Fruit fly (Drosophila melanogaster) whole organism, embryonic: ENCODE data around the gene nAChRbeta1.

Experiments
- Ada2b ChIP-seq: fragments of 200-800 bp; sonication (Bioruptor generic); IDR thresholded peaks from 2 replicates; pipeline ENCODE4 v1.3.6; 2022; ENCODE audit warnings: missing biosample characterization, missing genetic modification characterization
- Bdp1 ChIP-seq: fragments of 200-800 bp; sonication (Bioruptor generic); optimal IDR thresholded peaks from 3 replicates; lab custom pipeline; 2016; ENCODE audit warnings: missing biosample characterization, missing genetic modification characterization
- Bgb ChIP-seq: fragments of 200-800 bp; sonication (Bioruptor generic); IDR thresholded peaks from 2 replicates; pipeline ENCODE4 v1.3.6; 2022; ENCODE audit warnings: missing biosample characterization, missing genetic modification characterization; ENCODE audit not compliant: partially characterized antibody
- CG10267 ChIP-seq: fragments of 200-800 bp; sonication (Bioruptor generic); optimal IDR thresholded peaks from 2 replicates; lab custom pipeline; 2018; ENCODE audit warnings: missing biosample characterization, mild to moderate bottlenecking, missing genetic modification characterization, moderate library complexity
- CG11456 ChIP-seq: fragments of 200-800 bp; sonication (Bioruptor generic); IDR thresholded peaks from 3 replicates; pipeline ENCODE4 v1.3.6; 2022; ENCODE audit warnings: missing biosample characterization, missing genetic modification characterization
- CG12744 ChIP-seq: fragments of 200-800 bp; sonication (Bioruptor generic); optimal IDR thresholded peaks from 2 replicates; lab custom pipeline; 2016; ENCODE audit warnings: missing biosample characterization, missing genetic modification characterization
- CG13123 ChIP-seq: fragments of 200-800 bp; sonication (Bioruptor generic); optimal IDR thresholded peaks from 2 replicates; lab custom pipeline; 2016; ENCODE audit warnings: missing biosample characterization, missing genetic modification characterization
- CG14441 ChIP-seq: fragments of 200-800 bp; sonication (Bioruptor generic); IDR thresholded peaks from 2 replicates; pipeline ENCODE4 v1.3.6; 2022; ENCODE audit warnings: missing biosample characterization, missing genetic modification characterization
- CG15269 ChIP-seq: fragments of 200-800 bp; sonication (Bioruptor generic); optimal IDR thresholded peaks from 2 replicates; lab custom pipeline; 2018; ENCODE audit warnings: missing biosample characterization, mild to moderate bottlenecking, missing genetic modification characterization, moderate library complexity
- CG1529 ChIP-seq: fragments of 200-800 bp; sonication (Bioruptor generic); optimal IDR thresholded peaks from 3 replicates; lab custom pipeline; 2018; ENCODE audit warnings: missing biosample characterization, missing genetic modification characterization
- CG16815 ChIP-seq: fragments of 200-800 bp; sonication (Bioruptor generic); optimal IDR thresholded peaks from 3 replicates; lab custom pipeline; 2017; ENCODE audit warnings: missing biosample characterization, mild to moderate bottlenecking, missing genetic modification characterization
- CG17802 ChIP-seq: fragments of 200-800 bp; sonication (Bioruptor generic); optimal IDR thresholded peaks from 2 replicates; lab custom pipeline; 2018; ENCODE audit warnings: missing biosample characterization, mild to moderate bottlenecking, missing genetic modification characterization, moderate library complexity
- CG1792 ChIP-seq: fragments of 200-800 bp; sonication (Bioruptor generic); optimal IDR thresholded peaks from 2 replicates; lab custom pipeline; 2016; ENCODE audit warnings: missing biosample characterization, missing genetic modification characterization
- CG1832 ChIP-seq: fragments of 200-800 bp; sonication (Bioruptor generic); optimal IDR thresholded peaks from 2 replicates; lab custom pipeline; 2017; ENCODE audit warnings: missing biosample characterization, mild to moderate bottlenecking, missing genetic modification characterization, inconsistent platforms
- CG2129 ChIP-seq: fragments of 200-800 bp; sonication (Bioruptor generic); IDR thresholded peaks from 2 replicates; pipeline ENCODE4 v1.3.6; 2022; ENCODE audit warnings: missing biosample characterization, missing genetic modification characterization; ENCODE audit not compliant: partially characterized antibody
- CG33213 ChIP-seq: fragments of 200-800 bp; sonication (Bioruptor generic); optimal IDR thresholded peaks from 3 replicates; lab custom pipeline; 2016; ENCODE audit warnings: missing biosample characterization, missing genetic modification characterization
- CG34224 ChIP-seq: fragments of 200-800 bp; sonication (Bioruptor generic); IDR thresholded peaks from 3 replicates; pipeline ENCODE4 v1.3.6; 2022; ENCODE audit warnings: missing biosample characterization, missing genetic modification characterization; ENCODE audit not compliant: partially characterized antibody
- CG4854 ChIP-seq: fragments of 200-800 bp; sonication (Bioruptor generic); optimal IDR thresholded peaks from 2 replicates; lab custom pipeline; 2016; ENCODE audit warnings: missing biosample characterization, missing genetic modification characterization, inconsistent platforms
- CG6272 ChIP-seq: fragments of 200-800 bp; sonication (Bioruptor generic); IDR thresholded peaks from 2 replicates; pipeline ENCODE4 v1.3.6; 2022; ENCODE audit warnings: missing biosample characterization, missing genetic modification characterization
- CG6765 ChIP-seq: fragments of 200-800 bp; sonication (Bioruptor generic); optimal IDR thresholded peaks from 3 replicates; lab custom pipeline; 2017; ENCODE audit warnings: missing biosample characterization, mild to moderate bottlenecking, missing genetic modification characterization
- CG7987 ChIP-seq: fragments of 200-800 bp; sonication (Bioruptor generic); optimal IDR thresholded peaks from 2 replicates; lab custom pipeline; 2018; ENCODE audit warnings: missing biosample characterization, mild to moderate bottlenecking, missing genetic modification characterization, moderate library complexity
- CG8478 ChIP-seq: fragments of >200 bp; optimal IDR thresholded peaks from 2 replicates; lab custom pipeline; 2018
- CG8765 ChIP-seq: fragments of 200-800 bp; sonication (Bioruptor generic); IDR thresholded peaks from 2 replicates; pipeline ENCODE4 v1.3.6; 2022; ENCODE audit warnings: missing biosample characterization, missing genetic modification characterization
- Dbx ChIP-seq: fragments of 200-800 bp; sonication (Bioruptor generic); IDR thresholded peaks from 3 replicates; pipeline ENCODE4 v1.3.6; 2022; ENCODE audit warnings: missing biosample characterization, missing genetic modification characterization
- Ets65A ChIP-seq: fragments of 200-800 bp; sonication (Bioruptor generic); peaks from one replicate; lab custom pipeline; 2016; ENCODE audit warnings: missing biosample characterization, missing genetic modification characterization
- H15 ChIP-seq: fragments of 200-800 bp; sonication (Bioruptor generic); IDR thresholded peaks from 3 replicates; pipeline ENCODE4 v1.3.6; 2022; ENCODE audit warnings: missing biosample characterization, missing genetic modification characterization
- MBD-R2 ChIP-seq: fragments of 200-800 bp; sonication (Bioruptor generic); IDR thresholded peaks from 2 replicates; pipeline ENCODE4 v1.3.6; 2022; ENCODE audit warnings: missing biosample characterization, missing genetic modification characterization
- Myb ChIP-seq: fragments of 200-800 bp; sonication (Bioruptor generic); optimal IDR thresholded peaks from 2 replicates; lab custom pipeline; 2016; ENCODE audit warnings: missing biosample characterization, missing genetic modification characterization
- NfI ChIP-seq: fragments of 200-800 bp; sonication (Bioruptor generic); optimal IDR thresholded peaks from 3 replicates; lab custom pipeline; 2018; ENCODE audit warnings: missing biosample characterization, mild to moderate bottlenecking, missing genetic modification characterization, moderate library complexity
- Oaz ChIP-seq: fragments of 200-800 bp; sonication (Bioruptor generic); IDR thresholded peaks from 2 replicates; pipeline ENCODE4 v1.3.6; 2022; ENCODE audit warnings: missing biosample characterization, missing genetic modification characterization
- Opbp ChIP-seq: fragments of 200-800 bp; sonication (Bioruptor generic); IDR thresholded peaks from 3 replicates; pipeline ENCODE4 v1.3.6; 2022; ENCODE audit warnings: missing biosample characterization, missing genetic modification characterization; ENCODE audit not compliant: partially characterized antibody
- YL-1 ChIP-seq: fragments of 200-800 bp; sonication (Bioruptor generic); optimal IDR thresholded peaks from 3 replicates; lab custom pipeline; 2017; ENCODE audit warnings: missing biosample characterization, mild to moderate bottlenecking, missing genetic modification characterization
- bbx ChIP-seq: fragments of 200-800 bp; sonication (Bioruptor generic); IDR thresholded peaks from 2 replicates; pipeline ENCODE4 v1.3.6; 2022; ENCODE audit warnings: missing biosample characterization, missing genetic modification characterization; ENCODE audit not compliant: partially characterized antibody
- bsh ChIP-seq, 2 experiments: fragments of 200-800 bp; sonication (Bioruptor generic); optimal IDR thresholded peaks; 2 replicates each; lab custom pipeline; 2017 to 2018; ENCODE audit warnings: mild to moderate bottlenecking in 2 of 2, missing biosample characterization in 2 of 2, missing genetic modification characterization in 2 of 2, moderate library complexity in 1 of 2
- chinmo ChIP-seq: fragments of 200-800 bp; sonication (Bioruptor generic); IDR thresholded peaks from 4 replicates; pipeline ENCODE4 v1.3.6; 2022; ENCODE audit warnings: missing biosample characterization, missing genetic modification characterization; ENCODE audit not compliant: partially characterized antibody
- dati ChIP-seq: fragments of 200-800 bp; sonication (Bioruptor generic); IDR thresholded peaks from 2 replicates; pipeline ENCODE4 v1.3.6; 2022; ENCODE audit warnings: missing biosample characterization, missing genetic modification characterization
- emc ChIP-seq: fragments of 200-800 bp; sonication (Bioruptor generic); optimal IDR thresholded peaks from 2 replicates; lab custom pipeline; 2016; ENCODE audit warnings: missing biosample characterization, missing genetic modification characterization
- grau ChIP-seq: fragments of 200-800 bp; optimal IDR thresholded peaks from 3 replicates; lab custom pipeline; 2019; ENCODE audit warnings: missing biosample characterization, mild to moderate bottlenecking, missing genetic modification characterization, moderate library complexity
- knrl ChIP-seq: fragments of 200-800 bp; sonication (Bioruptor generic); IDR thresholded peaks from 3 replicates; pipeline ENCODE4 v1.3.6; 2022; ENCODE audit warnings: missing biosample characterization, missing genetic modification characterization; ENCODE audit not compliant: partially characterized antibody
- nerfin-1 ChIP-seq: fragments of 200-800 bp; sonication (Bioruptor generic); optimal IDR thresholded peaks from 3 replicates; lab custom pipeline; 2019; ENCODE audit warnings: missing biosample characterization, mild to moderate bottlenecking, missing genetic modification characterization, moderate library complexity
- pan ChIP-seq, 4 experiments: fragments of >200 bp in 3 of 4; fragments of 200-800 bp in 1 of 4; sonication (Bioruptor generic) in 1 of 4; optimal IDR thresholded peaks in 3 of 4; IDR thresholded peaks in 1 of 4; 2 replicates each; pipeline versions ENCODE4 v1.3.6 to Lab custom; 2017 to 2022; ENCODE audit warnings: missing biosample characterization in 2 of 4, missing genetic modification characterization in 2 of 4, mixed read lengths in 1 of 4
- peb ChIP-seq: fragments of 200-800 bp; sonication (Bioruptor generic); IDR thresholded peaks from 2 replicates; pipeline ENCODE4 v1.3.6; 2022; ENCODE audit warnings: missing biosample characterization, missing genetic modification characterization
- salm ChIP-seq: fragments of 200-800 bp; sonication (Bioruptor generic); optimal IDR thresholded peaks from 2 replicates; lab custom pipeline; 2018; ENCODE audit warnings: missing biosample characterization, mild to moderate bottlenecking, missing genetic modification characterization
- seq ChIP-seq: fragments of 200-800 bp; sonication (Bioruptor generic); IDR thresholded peaks from 2 replicates; pipeline ENCODE4 v1.3.6; 2022; ENCODE audit warnings: missing biosample characterization, missing genetic modification characterization
- shn ChIP-seq: fragments of 200-800 bp; sonication (Bioruptor generic); optimal IDR thresholded peaks from 3 replicates; lab custom pipeline; 2016; ENCODE audit warnings: missing biosample characterization, missing genetic modification characterization
- slou ChIP-seq: fragments of 200-800 bp; sonication (Bioruptor generic); optimal IDR thresholded peaks from 3 replicates; lab custom pipeline; 2016; ENCODE audit warnings: missing biosample characterization, missing genetic modification characterization
- sna ChIP-seq: fragments of 200-800 bp; sonication (Bioruptor generic); IDR thresholded peaks from 2 replicates; pipeline ENCODE4 v1.3.6; 2022; ENCODE audit warnings: missing biosample characterization, missing genetic modification characterization; ENCODE audit not compliant: partially characterized antibody
- stc ChIP-seq: fragments of 200-800 bp; sonication (Bioruptor generic); IDR thresholded peaks from 2 replicates; pipeline ENCODE4 v1.3.6; 2022; ENCODE audit warnings: missing biosample characterization, missing genetic modification characterization
- vfl ChIP-seq: fragments of 200-800 bp; sonication (Bioruptor generic); optimal IDR thresholded peaks from 2 replicates; lab custom pipeline; 2016; ENCODE audit warnings: missing biosample characterization, missing genetic modification characterization

Gene nAChRbeta1

DNA sequence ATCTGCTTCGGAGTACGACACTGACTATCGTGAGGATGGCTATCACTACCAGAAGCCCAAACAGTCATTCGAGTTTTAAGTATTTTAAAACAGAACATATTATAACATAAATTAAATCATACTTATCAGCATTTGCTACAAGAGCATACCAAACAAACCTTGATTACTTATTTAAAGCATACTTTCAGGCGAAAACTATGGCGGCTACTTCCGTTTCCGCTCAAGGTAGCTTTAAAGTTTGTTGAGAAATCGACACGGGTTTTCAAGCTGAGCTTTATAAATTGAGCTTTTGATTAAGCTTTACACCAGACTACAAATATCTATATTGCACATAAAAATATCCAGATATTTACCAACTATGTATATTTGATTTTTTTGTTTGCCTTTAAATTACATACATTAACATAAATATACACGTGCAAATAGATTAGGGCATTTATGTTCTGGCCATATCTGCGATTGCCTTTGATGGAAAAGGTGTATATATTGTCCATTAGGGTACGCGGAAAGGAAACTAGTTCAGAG, 45.9 kb downstream of the nAChRbeta1 start (continued):
- no peak for TF ChIP-seq chinmo (GFP tag; lab: Robert Waterston, UW)
- peak in 1 of 2 experiments; percentile 82 for TF ChIP-seq bsh (GFP tag; optimal IDR thresholded peaks at IDR 0.05; lab: Kevin White, UChicago)
- peak; percentile 75 for TF ChIP-seq seq (GFP tag; lab: Robert Waterston, UW)
- TF ChIP-seq H15 (GFP tag; lab: Robert Waterston, UW): 0 out of 3 replicates have a peak, but pooled peaks have one; percentile 42
- TF ChIP-seq Ada2b: peak; percentile 48; the same call in 1 of the 2 replicates
- TF ChIP-seq CG11456 (GFP tag; lab: Robert Waterston, UW): peak; percentile 59; the same call in 1 of the 3 replicates
- no peak for TF ChIP-seq Ets65A (GFP tag; lab: Kevin White, UChicago)
- TF ChIP-seq sna (GFP tag; lab: Robert Waterston, UW): no peak
- TF ChIP-seq dati (GFP tag; lab: Robert Waterston, UW): peak; percentile 67; the same call in 1 of the 2 replicates
- TF ChIP-seq MBD-R2 (GFP tag; lab: Robert Waterston, UW): no peak
- TF ChIP-seq CG12744 (GFP tag; lab: Kevin White, UChicago): peak; percentile 91
- peak; percentile 62 for TF ChIP-seq CG17802 (tag; lab: Kevin White, UChicago)
- TF ChIP-seq YL-1: peak; percentile 89
- peak; percentile 95 for TF ChIP-seq NfI (GFP tag; lab: Kevin White, UChicago)
- 0 out of 3 replicates have a peak, but pooled peaks have one; percentile 50 for TF ChIP-seq Dbx
- peak; percentile 55 for TF ChIP-seq emc
- peak; percentile 77 for TF ChIP-seq salm
- peak; percentile 98 for TF ChIP-seq CG7987 (GFP tag; lab: Kevin White, UChicago)
- TF ChIP-seq CG34224 (GFP tag; lab: Robert Waterston, UW): no peak
- no peak for TF ChIP-seq bbx
- peak; percentile 26 for TF ChIP-seq shn (GFP tag; lab: Kevin White, UChicago)
- peak; percentile 34 for TF ChIP-seq slou (GFP tag; lab: Kevin White, UChicago)
- TF ChIP-seq vfl (GFP tag; lab: Kevin White, UChicago): no peak
- TF ChIP-seq CG1792: no peak
- TF ChIP-seq CG8478 (lab: Kevin White, UChicago): no peak
- TF ChIP-seq CG6272: no peak
- TF ChIP-seq CG10267: peak; percentile 75
- TF ChIP-seq CG33213: peak; percentile 86
- peak; percentile 47 for TF ChIP-seq CG13123 (GFP tag; lab: Kevin White, UChicago)
- TF ChIP-seq Opbp (GFP tag; lab: Robert Waterston, UW): no peak
- peak; percentile 82 for TF ChIP-seq CG4854
- TF ChIP-seq CG6765 (GFP tag; lab: Kevin White, UChicago): peak; percentile 98
- TF ChIP-seq CG15269 (tag; lab: Kevin White, UChicago): peak; percentile 79
- TF ChIP-seq grau (tag; lab: Kevin White, UChicago): peak; percentile 69
- peak; percentile 53 for TF ChIP-seq Bdp1 (GFP tag; lab: Kevin White, UChicago)
- TF ChIP-seq Myb: no peak
- TF ChIP-seq CG1529 (GFP tag; lab: Kevin White, UChicago): peak; percentile 86
- TF ChIP-seq Oaz (GFP tag; lab: Robert Waterston, UW): no peak
- no peak for TF ChIP-seq CG1832 (GFP tag; lab: Kevin White, UChicago)
- TF ChIP-seq peb (GFP tag; lab: Robert Waterston, UW): no peak
- no peak for TF ChIP-seq knrl (GFP tag; lab: Robert Waterston, UW)
- peak; percentile 76 for TF ChIP-seq nerfin-1
- TF ChIP-seq Bgb (GFP tag; lab: Robert Waterston, UW): no peak
- TF ChIP-seq CG16815 (GFP tag; lab: Kevin White, UChicago): no peak
- no peak for TF ChIP-seq CG8765
- peak; percentile 78; the same call in 1 of the 2 replicates for TF ChIP-seq stc (GFP tag; lab: Robert Waterston, UW)
- no peak for TF ChIP-seq pan (optimal IDR thresholded peaks at IDR 0.05; lab: Kevin White, UChicago)
- peak in 1 of 2 experiments; percentile 75 for TF ChIP-seq pan (GFP tag; optimal IDR thresholded peaks at IDR 0.05 in 1 of 2, IDR thresholded peaks at IDR 0.05 in 1 of 2)
- TF ChIP-seq CG2129 (GFP tag; lab: Robert Waterston, UW): no peak
- TF ChIP-seq CG14441 (GFP tag; lab: Robert Waterston, UW): no peak
